Worm (Caenorhabditis elegans): ENCODE measurements around the gene C34C12.2.

- TF ChIP-seq sptf-1 (tag; optimal IDR thresholded peaks at IDR 0.05) (peak; percentile 81), lsy-2 (tag; optimal IDR thresholded peaks at IDR 0.05) (peak; percentile 96), elt-1 (tag; optimal IDR thresholded peaks at IDR 0.05; ENCODE audit: borderline replicate concordance, insufficient read depth) (no peak), lin-13 (tag; optimal IDR thresholded peaks at IDR 0.05) (peak; percentile 86), unc-39 (tag; optimal IDR thresholded peaks at IDR 0.05) (no peak), nhr-12 (tag; optimal IDR thresholded peaks at IDR 0.05) (no peak), elt-3 (tag; optimal IDR thresholded peaks at IDR 0.05) (no peak), unc-62 (GFP tag; optimal IDR thresholded peaks at IDR 0.05) (no peak), tbx-8 (GFP tag; optimal IDR thresholded peaks at IDR 0.05) (peak; percentile 58)
Observed at ce11 chrIII:3505051-3505548, 51.5 kb downstream of the C34C12.2 start, which contains the start of gene lias-1.
